Fruit fly (Drosophila melanogaster) whole organism, embryonic: ENCODE results near the gene SrpRbeta.

Experiments
- CG10147 ChIP-seq: fragments of 200-800 bp; sonication (Bioruptor generic); optimal IDR thresholded peaks from 2 replicates; lab custom pipeline; 2019; ENCODE audit warnings: missing biosample characterization, mild to moderate bottlenecking, missing genetic modification characterization, moderate library complexity
- CG10431 ChIP-seq: fragments of 200-800 bp; sonication (Bioruptor generic); optimal IDR thresholded peaks from 3 replicates; lab custom pipeline; 2018; ENCODE audit warnings: missing biosample characterization, mild to moderate bottlenecking, missing genetic modification characterization
- CG10959 ChIP-seq: fragments of 200-800 bp; sonication (Bioruptor generic); IDR thresholded peaks from 2 replicates; pipeline ENCODE4 v1.3.6; 2022; ENCODE audit warnings: missing biosample characterization, missing genetic modification characterization
- CG13424 ChIP-seq: fragments of 200-800 bp; sonication (Bioruptor generic); optimal IDR thresholded peaks from 2 replicates; lab custom pipeline; 2019; ENCODE audit warnings: missing biosample characterization, mild to moderate bottlenecking, missing genetic modification characterization, moderate library complexity
- CG15269 ChIP-seq: fragments of 200-800 bp; sonication (Bioruptor generic); optimal IDR thresholded peaks from 2 replicates; lab custom pipeline; 2018; ENCODE audit warnings: missing biosample characterization, mild to moderate bottlenecking, missing genetic modification characterization, moderate library complexity
- CG1602 ChIP-seq: fragments of 200-800 bp; sonication (Bioruptor generic); optimal IDR thresholded peaks from 3 replicates; lab custom pipeline; 2016; ENCODE audit warnings: missing biosample characterization, missing genetic modification characterization
- CG1603 ChIP-seq: fragments of 200-800 bp; sonication (Bioruptor generic); optimal IDR thresholded peaks from 2 replicates; lab custom pipeline; 2019; ENCODE audit warnings: missing biosample characterization, mild to moderate bottlenecking, missing genetic modification characterization, moderate library complexity
- CG17568 ChIP-seq: fragments of 200-800 bp; sonication (Bioruptor generic); optimal IDR thresholded peaks from 2 replicates; lab custom pipeline; 2018; ENCODE audit warnings: missing biosample characterization, mild to moderate bottlenecking, missing genetic modification characterization, moderate library complexity
- CG17802 ChIP-seq: fragments of 200-800 bp; sonication (Bioruptor generic); optimal IDR thresholded peaks from 2 replicates; lab custom pipeline; 2018; ENCODE audit warnings: missing biosample characterization, mild to moderate bottlenecking, missing genetic modification characterization, moderate library complexity
- CG18262 ChIP-seq: fragments of 200-800 bp; optimal IDR thresholded peaks from 3 replicates; lab custom pipeline; 2019; ENCODE audit warnings: missing biosample characterization, mild to moderate bottlenecking, missing genetic modification characterization, moderate library complexity
- CG2712 ChIP-seq: fragments of 200-800 bp; optimal IDR thresholded peaks from 3 replicates; lab custom pipeline; 2019; ENCODE audit warnings: missing biosample characterization, mild to moderate bottlenecking, missing genetic modification characterization, moderate library complexity
- CG31224 ChIP-seq: fragments of 200-800 bp; sonication (Bioruptor generic); IDR thresholded peaks from 2 replicates; pipeline ENCODE4 v1.3.6; 2022; ENCODE audit warnings: missing biosample characterization, missing genetic modification characterization
- CG33213 ChIP-seq: fragments of 200-800 bp; sonication (Bioruptor generic); optimal IDR thresholded peaks from 3 replicates; lab custom pipeline; 2016; ENCODE audit warnings: missing biosample characterization, missing genetic modification characterization
- CG6765 ChIP-seq: fragments of 200-800 bp; sonication (Bioruptor generic); optimal IDR thresholded peaks from 3 replicates; lab custom pipeline; 2017; ENCODE audit warnings: missing biosample characterization, mild to moderate bottlenecking, missing genetic modification characterization
- CG6791 ChIP-seq: fragments of 200-800 bp; sonication (Bioruptor generic); IDR thresholded peaks from 3 replicates; pipeline ENCODE4 v1.3.6; 2022; ENCODE audit warnings: missing biosample characterization, missing genetic modification characterization; ENCODE audit not compliant: partially characterized antibody
- CG7271 ChIP-seq: fragments of 200-800 bp; sonication (Bioruptor generic); optimal IDR thresholded peaks from 2 replicates; lab custom pipeline; 2018; ENCODE audit warnings: missing biosample characterization, mild to moderate bottlenecking, missing genetic modification characterization, moderate library complexity
- CG8359 ChIP-seq: fragments of 200-800 bp; sonication (Bioruptor generic); optimal IDR thresholded peaks from 2 replicates; lab custom pipeline; 2017; ENCODE audit warnings: missing biosample characterization, mild to moderate bottlenecking, missing genetic modification characterization, borderline replicate concordance
- CTCF ChIP-seq: fragments of 200-800 bp; sonication (Bioruptor generic); optimal IDR thresholded peaks from 2 replicates; lab custom pipeline; 2017; ENCODE audit warnings: missing biosample characterization, mild to moderate bottlenecking, missing genetic modification characterization, moderate library complexity
- Dll ChIP-seq: fragments of 200-800 bp; sonication (Bioruptor generic); IDR thresholded peaks from 4 replicates; pipeline ENCODE4 v1.3.6; 2022; ENCODE audit warnings: missing biosample characterization, missing genetic modification characterization; ENCODE audit not compliant: partially characterized antibody
- Doc2 ChIP-seq: fragments of 200-800 bp; sonication (Bioruptor generic); IDR thresholded peaks from 2 replicates; pipeline ENCODE4 v1.3.6; 2022; ENCODE audit warnings: missing biosample characterization, missing genetic modification characterization
- Drgx ChIP-seq: fragments of 200-800 bp; sonication (Bioruptor generic); IDR thresholded peaks from 2 replicates; pipeline ENCODE4 v1.3.6; 2022; ENCODE audit warnings: missing biosample characterization, missing genetic modification characterization
- ERR ChIP-seq: fragments of 200-800 bp; sonication (Bioruptor generic); optimal IDR thresholded peaks from 2 replicates; lab custom pipeline; 2016; ENCODE audit warnings: missing biosample characterization, missing genetic modification characterization
- Fer1 ChIP-seq: fragments of 200-800 bp; sonication (Bioruptor generic); optimal IDR thresholded peaks from 2 replicates; lab custom pipeline; 2017; ENCODE audit warnings: missing biosample characterization, mild to moderate bottlenecking, missing genetic modification characterization
- HLH3B ChIP-seq: fragments of 200-800 bp; sonication (Bioruptor generic); IDR thresholded peaks from 2 replicates; pipeline ENCODE4 v1.3.6; 2022; ENCODE audit warnings: missing biosample characterization, missing genetic modification characterization
- Hmr ChIP-seq: fragments of 200-800 bp; sonication (Bioruptor generic); optimal IDR thresholded peaks from 3 replicates; lab custom pipeline; 2017; ENCODE audit warnings: mild to moderate bottlenecking, missing biosample characterization, missing genetic modification reagents, missing genetic modification characterization
- Jarid2 ChIP-seq: fragments of 200-800 bp; sonication (Bioruptor generic); optimal IDR thresholded peaks from 3 replicates; lab custom pipeline; 2017; ENCODE audit warnings: mild to moderate bottlenecking, missing biosample characterization, missing genetic modification reagents, missing genetic modification characterization
- NfI ChIP-seq: fragments of 200-800 bp; sonication (Bioruptor generic); optimal IDR thresholded peaks from 3 replicates; lab custom pipeline; 2018; ENCODE audit warnings: missing biosample characterization, mild to moderate bottlenecking, missing genetic modification characterization, moderate library complexity
- Optix ChIP-seq: fragments of 200-800 bp; sonication (Bioruptor generic); IDR thresholded peaks from 3 replicates; pipeline ENCODE4 v1.3.6; 2022; ENCODE audit warnings: missing biosample characterization, missing genetic modification characterization
- Pdp1 ChIP-seq, 2 experiments: fragments of 200-800 bp; sonication (Bioruptor generic); optimal IDR thresholded peaks; 3 replicates each; lab custom pipeline; 2016; ENCODE audit warnings: missing biosample characterization in 2 of 2, missing genetic modification characterization in 2 of 2, mild to moderate bottlenecking in 1 of 2, moderate library complexity in 1 of 2
- Ravus ChIP-seq: fragments of 200-800 bp; sonication (Bioruptor generic); IDR thresholded peaks from 2 replicates; pipeline ENCODE4 v1.3.6; 2022; ENCODE audit warnings: missing biosample characterization, missing genetic modification characterization
- Sox102F ChIP-seq: fragments of 200-800 bp; sonication (Bioruptor generic); optimal IDR thresholded peaks from 2 replicates; lab custom pipeline; 2018; ENCODE audit warnings: missing biosample characterization, mild to moderate bottlenecking, missing genetic modification characterization, moderate library complexity
- Vsx1 ChIP-seq: fragments of 200-800 bp; sonication (Bioruptor generic); optimal IDR thresholded peaks from 2 replicates; lab custom pipeline; 2017; ENCODE audit warnings: missing biosample characterization, mild to moderate bottlenecking, missing genetic modification characterization, missing genetic modification reagents
- aop ChIP-seq: fragments of 200-800 bp; sonication (Bioruptor generic); IDR thresholded peaks from 2 replicates; pipeline ENCODE4 v1.3.6; 2022; ENCODE audit warnings: missing biosample characterization, missing genetic modification characterization
- chn ChIP-seq: fragments of 200-800 bp; sonication (Bioruptor generic); optimal IDR thresholded peaks from 2 replicates; lab custom pipeline; 2016; ENCODE audit warnings: missing biosample characterization, missing genetic modification characterization
- dimm ChIP-seq: fragments of 200-800 bp; sonication (Bioruptor generic); IDR thresholded peaks from 2 replicates; pipeline ENCODE4 v1.3.6; 2022; ENCODE audit warnings: missing biosample characterization, missing genetic modification characterization
- emc ChIP-seq: fragments of 200-800 bp; sonication (Bioruptor generic); optimal IDR thresholded peaks from 2 replicates; lab custom pipeline; 2016; ENCODE audit warnings: missing biosample characterization, missing genetic modification characterization
- ems ChIP-seq: fragments of 200-800 bp; sonication (Bioruptor generic); optimal IDR thresholded peaks from 3 replicates; lab custom pipeline; 2016; ENCODE audit warnings: missing biosample characterization, missing genetic modification characterization
- exex ChIP-seq: fragments of 200-800 bp; sonication (Bioruptor generic); optimal IDR thresholded peaks from 4 replicates; lab custom pipeline; 2018; ENCODE audit warnings: missing biosample characterization, mild to moderate bottlenecking, missing genetic modification characterization, moderate library complexity
- gro ChIP-seq: fragments of 200-800 bp; sonication (Bioruptor generic); optimal IDR thresholded peaks from 2 replicates; lab custom pipeline; 2016; ENCODE audit warnings: missing biosample characterization, missing genetic modification characterization
- oc ChIP-seq: fragments of 200-800 bp; sonication (Bioruptor generic); optimal IDR thresholded peaks from 2 replicates; lab custom pipeline; 2018; ENCODE audit warnings: missing biosample characterization, mild to moderate bottlenecking, missing genetic modification characterization, moderate library complexity
- pzg ChIP-seq: fragments of 200-800 bp; sonication (Bioruptor generic); optimal IDR thresholded peaks from 3 replicates; lab custom pipeline; 2018; ENCODE audit warnings: missing biosample characterization, mild to moderate bottlenecking, missing genetic modification characterization, moderate library complexity
- ranshi ChIP-seq: fragments of 200-800 bp; sonication (Bioruptor generic); IDR thresholded peaks from 2 replicates; pipeline ENCODE4 v1.3.6; 2022; ENCODE audit warnings: missing biosample characterization, missing genetic modification characterization
- sc ChIP-seq, 3 experiments: fragments of >200 bp in 2 of 3; fragments of 200-800 bp in 1 of 3; sonication (Bioruptor generic) in 1 of 3; optimal IDR thresholded peaks; 2 replicates in 2 of 3; 3 replicates in 1 of 3; lab custom pipeline; 2017; ENCODE audit warnings: mild to moderate bottlenecking in 1 of 3, missing biosample characterization in 1 of 3, missing genetic modification characterization in 1 of 3, missing genetic modification reagents in 1 of 3
- slbo ChIP-seq: fragments of 200-800 bp; sonication (Bioruptor generic); IDR thresholded peaks from 2 replicates; pipeline ENCODE4 v1.3.6; 2022; ENCODE audit warnings: missing biosample characterization, missing genetic modification characterization
- slp2 ChIP-seq: fragments of 200-800 bp; sonication (Bioruptor generic); optimal IDR thresholded peaks from 2 replicates; lab custom pipeline; 2016; ENCODE audit warnings: missing biosample characterization, missing genetic modification characterization
- so ChIP-seq: fragments of 200-800 bp; sonication (Bioruptor generic); IDR thresholded peaks from 3 replicates; pipeline ENCODE4 v1.3.6; 2022; ENCODE audit warnings: missing biosample characterization, missing genetic modification characterization
- sob ChIP-seq: fragments of 200-800 bp; sonication (Bioruptor generic); IDR thresholded peaks from 2 replicates; pipeline ENCODE4 v1.3.6; 2022; ENCODE audit warnings: missing biosample characterization, missing genetic modification characterization
- sqz ChIP-seq: fragments of 200-800 bp; sonication (Bioruptor generic); optimal IDR thresholded peaks from 3 replicates; lab custom pipeline; 2018; ENCODE audit warnings: missing biosample characterization, mild to moderate bottlenecking, missing genetic modification characterization
- tup ChIP-seq: fragments of 200-800 bp; sonication (Bioruptor generic); optimal IDR thresholded peaks from 2 replicates; lab custom pipeline; 2016; ENCODE audit warnings: missing biosample characterization, mild to moderate bottlenecking, missing genetic modification characterization, moderate library complexity
- yki ChIP-seq: fragments of >200 bp; optimal IDR thresholded peaks from 3 replicates; lab custom pipeline; 2018

SrpRbeta gene

dm6 chr3L:8765969-8766538, 46.0 kb upstream of the SrpRbeta start (continued):
- TF ChIP-seq Pdp1 (GFP tag; optimal IDR thresholded peaks at IDR 0.05; lab: Kevin White, UChicago) (peak; percentile 93 to 99), sqz (GFP tag; lab: Kevin White, UChicago) (peak; percentile 86), ems (GFP tag; lab: Kevin White, UChicago) (peak; percentile 94), CG1602 (GFP tag; lab: Kevin White, UChicago) (peak; percentile 98), exex (tag; lab: Kevin White, UChicago) (peak; percentile 60), dimm (GFP tag; lab: Robert Waterston, UW) (peak; percentile 92), CG17802 (tag; lab: Kevin White, UChicago) (peak; percentile 78), oc (tag; lab: Kevin White, UChicago) (peak; percentile 96), CG10147 (GFP tag; lab: Kevin White, UChicago) (peak; percentile 97), CG6791 (peak; percentile 55; the same call in 2 of the 3 replicates), pzg (peak; percentile 26), gro (GFP tag; lab: Kevin White, UChicago) (peak; percentile 88), CG10431 (GFP tag; lab: Kevin White, UChicago) (peak; percentile 97), tup (peak; percentile 96), slbo (peak; percentile 98), ranshi (GFP tag; lab: Robert Waterston, UW) (peak; percentile 97), NfI (GFP tag; lab: Kevin White, UChicago) (peak; percentile 99), Drgx (peak; percentile 94), CG6765 (GFP tag; lab: Kevin White, UChicago) (peak; percentile 88), aop (peak; percentile 87), emc (GFP tag; lab: Kevin White, UChicago) (peak; percentile 92), Jarid2 (GFP tag; lab: Kevin White, UChicago) (peak; percentile 97), CG31224 (peak; percentile 94), Fer1 (GFP tag; lab: Kevin White, UChicago) (peak; percentile 98), CG1603 (tag; lab: Kevin White, UChicago) (peak; percentile 95), Vsx1 (GFP tag; lab: Kevin White, UChicago) (peak; percentile 91), sob (peak; percentile 98), CG15269 (tag; lab: Kevin White, UChicago) (peak; percentile 98), CG10959 (GFP tag; lab: Robert Waterston, UW) (peak; percentile 94), sc (optimal IDR thresholded peaks at IDR 0.05; lab: Kevin White, UChicago) (no peak), sc (GFP tag; optimal IDR thresholded peaks at IDR 0.05; lab: Kevin White, UChicago) (peak; percentile 98), ERR (GFP tag; lab: Kevin White, UChicago) (peak; percentile 91), Ravus (GFP tag; lab: Robert Waterston, UW) (peak; percentile 88), Dll (GFP tag; lab: Robert Waterston, UW) (peak; percentile 49; the same call in 2 of the 4 replicates), CG13424 (tag; lab: Kevin White, UChicago) (peak; percentile 99), so (peak; percentile 98), slp2 (GFP tag; lab: Kevin White, UChicago) (peak; percentile 95), CG2712 (peak; percentile 99), Hmr (peak; percentile 99), Doc2 (GFP tag; lab: Robert Waterston, UW) (peak; percentile 91), CTCF (GFP tag; lab: Kevin White, UChicago) (peak; percentile 73), CG17568 (peak; percentile 95), CG18262 (tag; lab: Kevin White, UChicago) (peak; percentile 99), HLH3B (GFP tag; lab: Robert Waterston, UW) (peak; percentile 98), CG33213 (GFP tag; lab: Kevin White, UChicago) (peak; percentile 86), Sox102F (peak; percentile 98), CG7271 (tag; lab: Kevin White, UChicago) (peak; percentile 18), chn (peak; percentile 98), CG8359 (GFP tag; lab: Kevin White, UChicago) (peak; percentile 87), Optix (GFP tag; lab: Robert Waterston, UW) (peak; percentile 97), yki (no peak)
